Worm (Caenorhabditis elegans): ENCODE measurements around the gene sre-42.

ce11 chrII:12339644-12340043 is 47.0 kb downstream of the sre-42 start, which contains the start of gene sop-2:
- TF ChIP-seq lsy-2 (tag; optimal IDR thresholded peaks at IDR 0.05) = no peak
- no peak for TF ChIP-seq mep-1 (tag; optimal IDR thresholded peaks at IDR 0.05)
- no peak for TF ChIP-seq snpc-4 (tag; optimal IDR thresholded peaks at IDR 0.05)
- TF ChIP-seq ceh-83 (GFP tag; optimal IDR thresholded peaks at IDR 0.05) = no peak
- TF ChIP-seq nhr-237 (tag; optimal IDR thresholded peaks at IDR 0.05) = no peak
- TF ChIP-seq ham-2 (GFP tag; optimal IDR thresholded peaks at IDR 0.05) = no peak
- TF ChIP-seq nhr-2 (tag; optimal IDR thresholded peaks at IDR 0.05) = no peak
- TF ChIP-seq ceh-43 (GFP tag; optimal IDR thresholded peaks at IDR 0.05) = no peak

All from whole organism, mixed stage, embryonic.